Fruit fly (Drosophila melanogaster) whole organism, embryonic: Measurements from ENCODE around the gene CG9839.

Experiments used
- CG16779 ChIP-seq: fragments of 200-800 bp; sonication (Bioruptor generic); IDR thresholded peaks from 2 replicates; pipeline ENCODE4 v1.3.6; 2022; ENCODE audit warnings: missing biosample characterization, missing genetic modification characterization
- CG17328 ChIP-seq: fragments of 200-800 bp; sonication (Bioruptor generic); IDR thresholded peaks from 2 replicates; pipeline ENCODE4 v1.3.6; 2022; ENCODE audit warnings: missing biosample characterization, missing genetic modification characterization
- CG17829 ChIP-seq: fragments of 200-800 bp; optimal IDR thresholded peaks from 2 replicates; lab custom pipeline; 2019; ENCODE audit warnings: missing biosample characterization, mild to moderate bottlenecking, missing genetic modification characterization, moderate library complexity
- CG42726 ChIP-seq: fragments of 200-800 bp; sonication (Bioruptor generic); IDR thresholded peaks from 2 replicates; pipeline ENCODE4 v1.3.6; 2022; ENCODE audit warnings: missing biosample characterization, missing genetic modification characterization; ENCODE audit not compliant: partially characterized antibody
- Hmx ChIP-seq: fragments of 200-800 bp; sonication (Bioruptor generic); optimal IDR thresholded peaks from 2 replicates; lab custom pipeline; 2016; ENCODE audit warnings: missing biosample characterization, missing genetic modification characterization
- Sry-β ChIP-seq: fragments of 200-800 bp; sonication (Bioruptor generic); optimal IDR thresholded peaks from 2 replicates; lab custom pipeline; 2018; ENCODE audit warnings: missing biosample characterization, mild to moderate bottlenecking, missing genetic modification characterization, moderate library complexity
- fd64A ChIP-seq: fragments of 200-800 bp; sonication (Bioruptor generic); optimal IDR thresholded peaks from 3 replicates; lab custom pipeline; 2018; ENCODE audit warnings: missing biosample characterization, mild to moderate bottlenecking, missing genetic modification characterization
- hb ChIP-seq: fragments of 200-800 bp; sonication (Bioruptor generic); IDR thresholded peaks from 3 replicates; pipeline ENCODE4 v1.3.6; 2022; ENCODE audit warnings: missing biosample characterization, missing genetic modification characterization; ENCODE audit not compliant: partially characterized antibody
- nom ChIP-seq: fragments of 200-800 bp; sonication (Bioruptor generic); optimal IDR thresholded peaks from 2 replicates; lab custom pipeline; 2017; ENCODE audit warnings: missing biosample characterization, missing genetic modification characterization, mild to moderate bottlenecking, moderate library complexity, missing genetic modification reagents
- odd ChIP-seq: fragments of 200-800 bp; sonication (Bioruptor generic); optimal IDR thresholded peaks from 2 replicates; lab custom pipeline; 2017; ENCODE audit warnings: missing biosample characterization, mild to moderate bottlenecking, missing genetic modification characterization
- sim ChIP-seq: fragments of 200-800 bp; sonication (Bioruptor generic); IDR thresholded peaks from 2 replicates; pipeline ENCODE4 v1.3.6; 2022; ENCODE audit warnings: missing biosample characterization, missing genetic modification characterization
- trh ChIP-seq: fragments of 200-800 bp; sonication (Bioruptor generic); optimal IDR thresholded peaks from 2 replicates; lab custom pipeline; 2016; ENCODE audit warnings: missing biosample characterization, missing genetic modification characterization
- vnd ChIP-seq: fragments of 200-800 bp; sonication (Bioruptor generic); IDR thresholded peaks from 3 replicates; pipeline ENCODE4 v1.3.6; 2022; ENCODE audit warnings: missing biosample characterization, missing genetic modification characterization; ENCODE audit not compliant: partially characterized antibody
- zfh2 ChIP-seq: fragments of 200-800 bp; sonication (Bioruptor generic); optimal IDR thresholded peaks from 2 replicates; lab custom pipeline; 2016; ENCODE audit warnings: missing biosample characterization, missing genetic modification characterization

DNA sequence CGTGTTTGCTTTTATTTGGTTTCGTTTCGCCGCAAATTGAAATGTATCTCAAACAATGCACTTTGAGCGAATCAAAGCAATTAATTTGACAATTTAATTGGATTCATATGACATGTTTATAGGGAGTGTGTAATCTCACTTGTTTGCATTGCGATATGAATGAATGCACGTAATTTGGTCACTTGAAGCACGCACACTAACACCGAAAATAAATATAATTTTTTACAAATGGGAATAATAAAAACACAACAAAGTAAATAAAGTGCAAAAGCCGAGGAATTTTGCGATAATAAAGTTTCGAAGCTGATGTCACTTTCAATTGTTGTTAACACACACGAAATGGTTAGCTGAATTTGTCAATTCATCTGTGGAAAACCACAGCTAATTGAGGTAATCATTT lies 39.4 kb upstream of the CG9839 start:
- TF ChIP-seq nom (GFP tag; lab: Kevin White, UChicago) (no peak), odd (GFP tag; lab: Kevin White, UChicago) (no peak), zfh2 (GFP tag; lab: Kevin White, UChicago) (no peak), Sry-β (GFP tag; lab: Kevin White, UChicago) (no peak), Hmx (GFP tag; lab: Kevin White, UChicago) (no peak), fd64A (GFP tag; lab: Kevin White, UChicago) (no peak), CG16779 (GFP tag; lab: Robert Waterston, UW) (no peak), CG17328 (GFP tag; lab: Robert Waterston, UW) (no peak), vnd (no peak), sim (GFP tag; lab: Robert Waterston, UW) (no peak), CG42726 (GFP tag; lab: Robert Waterston, UW) (no peak), CG17829 (tag; lab: Kevin White, UChicago) (no peak), trh (no peak), hb (GFP tag; lab: Robert Waterston, UW) (no peak)
